Fruit fly (Drosophila melanogaster): ENCODE data around the gene CG13965.

DNA sequence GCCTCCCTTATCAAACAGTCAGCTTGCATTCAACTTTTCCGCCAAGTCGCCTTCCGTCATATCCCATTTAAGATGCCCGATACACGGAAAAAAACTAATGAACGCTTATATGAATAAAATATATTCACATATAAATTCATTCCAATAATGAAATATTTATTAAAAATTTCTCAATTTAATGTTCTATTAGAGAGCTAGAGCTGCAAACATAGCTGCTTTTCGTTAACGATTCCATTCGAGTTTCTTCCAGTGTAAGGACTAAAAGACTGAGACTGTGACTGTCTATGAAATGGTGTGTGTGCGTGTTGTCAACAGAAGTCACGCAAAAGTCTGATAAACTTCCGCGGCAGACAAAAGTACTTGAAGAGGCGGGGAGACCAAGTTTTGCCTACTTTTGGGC lies 32.0 kb downstream of the CG13965 start:
- TF ChIP-seq EcR (GFP tag; optimal IDR thresholded peaks at IDR 0.05), result no peak
- no peak for TF ChIP-seq CG14655 (GFP tag; optimal IDR thresholded peaks at IDR 0.05)
- TF ChIP-seq gl (tag; optimal IDR thresholded peaks at IDR 0.05), result no peak

All from whole organism, pupa.